Fruit fly (Drosophila melanogaster) whole organism, embryonic: ENCODE measurements around the gene Rbcn-3B.
A peak's percentile ranks its signal among the peaks of the same experiment; 100 is the strongest.

Experiments
- Aef1 ChIP-seq: fragments of 200-800 bp; sonication (Bioruptor generic); IDR thresholded peaks from 3 replicates; pipeline ENCODE4 v1.3.6; 2022; ENCODE audit warnings: missing biosample characterization, missing genetic modification characterization
- B-H2 ChIP-seq: fragments of 200-800 bp; sonication (Bioruptor generic); optimal IDR thresholded peaks from 2 replicates; lab custom pipeline; 2018; ENCODE audit warnings: missing biosample characterization, mild to moderate bottlenecking, missing genetic modification characterization
- CG10366 ChIP-seq: fragments of 200-800 bp; sonication (Bioruptor generic); IDR thresholded peaks from 2 replicates; pipeline ENCODE4 v1.3.6; 2022; ENCODE audit warnings: missing biosample characterization, missing genetic modification characterization
- CG11398 ChIP-seq: fragments of 200-800 bp; sonication (Bioruptor generic); optimal IDR thresholded peaks from 2 replicates; lab custom pipeline; 2016; ENCODE audit warnings: missing biosample characterization, missing genetic modification characterization
- CG11695 ChIP-seq: fragments of 200-800 bp; sonication (Bioruptor generic); IDR thresholded peaks from 3 replicates; pipeline ENCODE4 v1.3.6; 2022; ENCODE audit warnings: missing biosample characterization, missing genetic modification characterization
- CG13424 ChIP-seq: fragments of 200-800 bp; sonication (Bioruptor generic); optimal IDR thresholded peaks from 2 replicates; lab custom pipeline; 2019; ENCODE audit warnings: missing biosample characterization, mild to moderate bottlenecking, missing genetic modification characterization, moderate library complexity
- CG15011 ChIP-seq: fragments of 200-800 bp; sonication (Bioruptor generic); optimal IDR thresholded peaks from 3 replicates; lab custom pipeline; 2018; ENCODE audit warnings: missing biosample characterization, mild to moderate bottlenecking, missing genetic modification characterization
- CG1529 ChIP-seq: fragments of 200-800 bp; sonication (Bioruptor generic); optimal IDR thresholded peaks from 3 replicates; lab custom pipeline; 2018; ENCODE audit warnings: missing biosample characterization, missing genetic modification characterization
- CG15601 ChIP-seq: fragments of 200-800 bp; sonication (Bioruptor generic); optimal IDR thresholded peaks from 3 replicates; lab custom pipeline; 2019; ENCODE audit warnings: missing biosample characterization, mild to moderate bottlenecking, missing genetic modification characterization, moderate library complexity
- CG16779 ChIP-seq: fragments of 200-800 bp; sonication (Bioruptor generic); IDR thresholded peaks from 2 replicates; pipeline ENCODE4 v1.3.6; 2022; ENCODE audit warnings: missing biosample characterization, missing genetic modification characterization
- CG16863 ChIP-seq: fragments of 200-800 bp; sonication (Bioruptor generic); optimal IDR thresholded peaks from 3 replicates; lab custom pipeline; 2016; ENCODE audit warnings: missing biosample characterization, missing genetic modification characterization
- CG18619 ChIP-seq: fragments of 200-800 bp; sonication (Bioruptor generic); optimal IDR thresholded peaks from 3 replicates; lab custom pipeline; 2017; ENCODE audit warnings: missing biosample characterization, mild to moderate bottlenecking, missing genetic modification characterization
- CG2120 ChIP-seq: fragments of 200-800 bp; sonication (Bioruptor generic); optimal IDR thresholded peaks from 3 replicates; lab custom pipeline; 2016; ENCODE audit warnings: missing biosample characterization, missing genetic modification characterization
- CG30020 ChIP-seq: fragments of 200-800 bp; optimal IDR thresholded peaks from 2 replicates; lab custom pipeline; 2019; ENCODE audit warnings: missing biosample characterization, mild to moderate bottlenecking, missing genetic modification characterization, moderate library complexity
- CG3838 ChIP-seq: fragments of 200-800 bp; sonication (Bioruptor generic); optimal IDR thresholded peaks from 3 replicates; lab custom pipeline; 2016; ENCODE audit warnings: missing biosample characterization, missing genetic modification characterization
- CG6254 ChIP-seq: fragments of 200-800 bp; sonication (Bioruptor generic); optimal IDR thresholded peaks from 3 replicates; lab custom pipeline; 2017; ENCODE audit warnings: mild to moderate bottlenecking, missing biosample characterization, missing genetic modification reagents, missing genetic modification characterization
- CG7839 ChIP-seq: fragments of 200-800 bp; sonication (Bioruptor generic); optimal IDR thresholded peaks from 3 replicates; lab custom pipeline; 2018; ENCODE audit warnings: missing biosample characterization, mild to moderate bottlenecking, missing genetic modification characterization, moderate library complexity
- CG8944 ChIP-seq: fragments of 200-800 bp; sonication (Bioruptor generic); optimal IDR thresholded peaks from 3 replicates; lab custom pipeline; 2016; ENCODE audit warnings: missing biosample characterization, missing genetic modification characterization
- D ChIP-seq, 2 experiments: fragments of 200-800 bp in 1 of 2; fragments of >200 bp in 1 of 2; sonication (Bioruptor generic) in 1 of 2; optimal IDR thresholded peaks; 2 replicates in 1 of 2; 3 replicates in 1 of 2; lab custom pipeline; 2017; ENCODE audit warnings: mild to moderate bottlenecking in 1 of 2, missing biosample characterization in 1 of 2, missing genetic modification characterization in 1 of 2, missing genetic modification reagents in 1 of 2
- Dek ChIP-seq: fragments of 200-800 bp; sonication (Bioruptor generic); optimal IDR thresholded peaks from 3 replicates; lab custom pipeline; 2019; ENCODE audit warnings: missing biosample characterization, mild to moderate bottlenecking, missing genetic modification characterization, moderate library complexity
- HLH54F ChIP-seq: fragments of 200-800 bp; sonication (Bioruptor generic); optimal IDR thresholded peaks from 3 replicates; lab custom pipeline; 2016; ENCODE audit warnings: missing biosample characterization, missing genetic modification characterization
- HmgD ChIP-seq: fragments of 200-800 bp; sonication (Bioruptor generic); optimal IDR thresholded peaks from 3 replicates; lab custom pipeline; 2016; ENCODE audit warnings: missing biosample characterization, missing genetic modification characterization
- Jarid2 ChIP-seq: fragments of 200-800 bp; sonication (Bioruptor generic); optimal IDR thresholded peaks from 3 replicates; lab custom pipeline; 2017; ENCODE audit warnings: mild to moderate bottlenecking, missing biosample characterization, missing genetic modification reagents, missing genetic modification characterization
- MESR4 ChIP-seq: fragments of 200-800 bp; sonication (Bioruptor generic); optimal IDR thresholded peaks from 2 replicates; lab custom pipeline; 2018; ENCODE audit warnings: missing biosample characterization, mild to moderate bottlenecking, missing genetic modification characterization, moderate library complexity
- Meics ChIP-seq: fragments of 200-800 bp; sonication (Bioruptor generic); optimal IDR thresholded peaks from 2 replicates; lab custom pipeline; 2017; ENCODE audit warnings: missing biosample characterization, mild to moderate bottlenecking, missing genetic modification characterization
- Nf-YC ChIP-seq: fragments of 200-800 bp; optimal IDR thresholded peaks from 3 replicates; lab custom pipeline; 2019; ENCODE audit warnings: missing biosample characterization, mild to moderate bottlenecking, missing genetic modification characterization, moderate library complexity
- Oli ChIP-seq: fragments of 200-800 bp; sonication (Bioruptor generic); optimal IDR thresholded peaks from 2 replicates; lab custom pipeline; 2018; ENCODE audit warnings: missing biosample characterization, mild to moderate bottlenecking, missing genetic modification characterization, moderate library complexity
- PHDP ChIP-seq: fragments of 200-800 bp; sonication (Bioruptor generic); optimal IDR thresholded peaks from 3 replicates; lab custom pipeline; 2018; ENCODE audit warnings: missing biosample characterization, mild to moderate bottlenecking, missing genetic modification characterization, moderate library complexity
- Six4 ChIP-seq: fragments of 200-800 bp; sonication (Bioruptor generic); optimal IDR thresholded peaks from 2 replicates; lab custom pipeline; 2016; ENCODE audit warnings: missing biosample characterization, missing genetic modification characterization
- TFAM ChIP-seq: fragments of 200-800 bp; sonication (Bioruptor generic); optimal IDR thresholded peaks from 2 replicates; lab custom pipeline; 2017; ENCODE audit warnings: missing biosample characterization, missing genetic modification characterization, inconsistent platforms
- Tbp ChIP-seq: fragments of >200 bp; optimal IDR thresholded peaks from 2 replicates; lab custom pipeline; 2018; ENCODE audit warnings: missing biosample characterization, missing genetic modification characterization
- Xbp1 ChIP-seq: fragments of 200-800 bp; sonication (Bioruptor generic); optimal IDR thresholded peaks from 3 replicates; lab custom pipeline; 2016; ENCODE audit warnings: missing biosample characterization, mild to moderate bottlenecking, missing genetic modification characterization
- bowl ChIP-seq: fragments of 200-800 bp; sonication (Bioruptor generic); IDR thresholded peaks from 2 replicates; pipeline ENCODE4 v1.3.6; 2022; ENCODE audit warnings: missing biosample characterization, missing genetic modification characterization
- cato ChIP-seq: fragments of 200-800 bp; sonication (Bioruptor generic); optimal IDR thresholded peaks from 2 replicates; lab custom pipeline; 2016; ENCODE audit warnings: missing biosample characterization, missing genetic modification characterization, borderline replicate concordance
- da ChIP-seq: fragments of 200-800 bp; sonication (Bioruptor generic); optimal IDR thresholded peaks from 2 replicates; lab custom pipeline; 2016; ENCODE audit warnings: missing biosample characterization, missing genetic modification characterization
- dysf ChIP-seq: fragments of 200-800 bp; sonication (Bioruptor generic); IDR thresholded peaks from 3 replicates; pipeline ENCODE4 v1.3.6; 2022; ENCODE audit warnings: missing biosample characterization, missing genetic modification characterization
- hbn ChIP-seq: fragments of 200-800 bp; sonication (Bioruptor generic); IDR thresholded peaks from 2 replicates; pipeline ENCODE4 v1.3.6; 2022; ENCODE audit warnings: missing biosample characterization, missing genetic modification characterization; ENCODE audit not compliant: partially characterized antibody
- her ChIP-seq: fragments of 200-800 bp; sonication (Bioruptor generic); optimal IDR thresholded peaks from 2 replicates; lab custom pipeline; 2016; ENCODE audit warnings: missing biosample characterization, missing genetic modification characterization
- jigr1 ChIP-seq: fragments of 200-800 bp; sonication (Bioruptor generic); IDR thresholded peaks from 3 replicates; pipeline ENCODE4 v1.3.6; 2022; ENCODE audit warnings: missing biosample characterization, missing genetic modification characterization
- nom ChIP-seq: fragments of 200-800 bp; sonication (Bioruptor generic); optimal IDR thresholded peaks from 2 replicates; lab custom pipeline; 2017; ENCODE audit warnings: missing biosample characterization, missing genetic modification characterization, mild to moderate bottlenecking, moderate library complexity, missing genetic modification reagents
- onecut ChIP-seq: fragments of 200-800 bp; sonication (Bioruptor generic); IDR thresholded peaks from 2 replicates; pipeline ENCODE4 v1.3.6; 2022; ENCODE audit warnings: missing biosample characterization, missing genetic modification characterization
- pan ChIP-seq, 4 experiments: fragments of >200 bp in 3 of 4; fragments of 200-800 bp in 1 of 4; sonication (Bioruptor generic) in 1 of 4; optimal IDR thresholded peaks in 3 of 4; IDR thresholded peaks in 1 of 4; 2 replicates each; pipeline versions ENCODE4 v1.3.6 to Lab custom; 2017 to 2022; ENCODE audit warnings: missing biosample characterization in 2 of 4, missing genetic modification characterization in 2 of 4, mixed read lengths in 1 of 4
- pros ChIP-seq: fragments of 200-800 bp; sonication (Bioruptor generic); optimal IDR thresholded peaks from 3 replicates; lab custom pipeline; 2019; ENCODE audit warnings: missing biosample characterization, mild to moderate bottlenecking, missing genetic modification characterization, moderate library complexity
- ro ChIP-seq: fragments of 200-800 bp; sonication (Bioruptor generic); IDR thresholded peaks from 2 replicates; pipeline ENCODE4 v1.3.6; 2022; ENCODE audit warnings: missing biosample characterization, missing genetic modification characterization
- schlank ChIP-seq: fragments of 200-800 bp; sonication (Bioruptor generic); optimal IDR thresholded peaks from 2 replicates; lab custom pipeline; 2018; ENCODE audit warnings: missing biosample characterization, mild to moderate bottlenecking, missing genetic modification characterization
- sd ChIP-seq: fragments of 200-800 bp; sonication (Bioruptor generic); optimal IDR thresholded peaks from 3 replicates; lab custom pipeline; 2018; ENCODE audit warnings: missing biosample characterization, mild to moderate bottlenecking, missing genetic modification characterization, moderate library complexity
- seq ChIP-seq: fragments of 200-800 bp; sonication (Bioruptor generic); IDR thresholded peaks from 2 replicates; pipeline ENCODE4 v1.3.6; 2022; ENCODE audit warnings: missing biosample characterization, missing genetic modification characterization
- sisA ChIP-seq: fragments of 200-800 bp; sonication (Bioruptor generic); IDR thresholded peaks from 2 replicates; pipeline ENCODE4 v1.3.6; 2022; ENCODE audit warnings: missing biosample characterization, missing genetic modification characterization

The Rbcn-3B gene

DNA sequence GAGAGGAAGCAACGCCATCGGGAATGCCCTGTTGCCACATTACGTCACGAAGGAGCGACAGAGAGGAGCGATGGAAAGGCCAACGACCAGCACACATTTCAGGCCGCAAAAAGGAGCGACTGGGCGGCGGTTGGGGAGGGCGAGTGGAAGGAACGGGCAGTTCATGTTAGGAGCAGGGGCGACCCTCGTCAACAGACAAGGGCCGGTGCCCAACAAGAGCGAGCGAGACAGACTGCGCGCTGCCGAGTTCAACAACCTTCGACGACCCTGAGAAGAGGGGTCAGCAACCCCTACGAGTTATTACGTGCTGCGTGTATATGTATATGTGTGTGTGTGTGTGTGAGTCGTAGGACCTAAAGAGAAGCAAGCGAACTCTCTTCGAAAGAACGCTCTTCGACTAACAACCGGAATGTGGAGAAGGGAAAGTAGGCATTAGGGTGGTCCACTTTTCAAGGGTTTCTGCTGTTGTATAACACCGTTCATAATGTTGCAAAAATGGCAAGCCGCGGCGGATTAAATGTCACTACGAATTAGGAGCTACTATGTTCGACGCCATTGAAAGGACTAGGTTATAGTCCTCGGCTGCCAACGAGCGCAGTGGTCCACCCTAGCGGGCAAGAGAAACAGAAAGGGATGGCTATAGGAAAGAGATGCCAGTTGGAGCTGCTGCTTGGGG is 42.8 kb downstream of the Rbcn-3B start (continued):
- peak; percentile 86 for TF ChIP-seq TFAM (GFP tag; lab: Kevin White, UChicago)
- TF ChIP-seq onecut = peak; percentile 91
- peak; percentile 95 for TF ChIP-seq CG7839
- TF ChIP-seq ro (GFP tag; lab: Robert Waterston, UW) = peak; percentile 72
- peak; percentile 88 for TF ChIP-seq B-H2
- peak; percentile 85 for TF ChIP-seq Aef1 (GFP tag; lab: Robert Waterston, UW)
- TF ChIP-seq pros (GFP tag; lab: Kevin White, UChicago) = peak; percentile 67
- peak; percentile 95 for TF ChIP-seq Meics (GFP tag; lab: Kevin White, UChicago)
- TF ChIP-seq bowl = peak; percentile 77; the same call in 1 of the 2 replicates
- peak; percentile 96 for TF ChIP-seq CG2120 (GFP tag; lab: Kevin White, UChicago)
- TF ChIP-seq CG16779 (GFP tag; lab: Robert Waterston, UW) = peak; percentile 86
- TF ChIP-seq CG13424 (tag; lab: Kevin White, UChicago) = peak; percentile 96
- peak; percentile 93 for TF ChIP-seq Dek (tag; lab: Kevin White, UChicago)
- no peak for TF ChIP-seq D (optimal IDR thresholded peaks at IDR 0.05; lab: Kevin White, UChicago)
- peak; percentile 96 for TF ChIP-seq D (GFP tag; optimal IDR thresholded peaks at IDR 0.05; lab: Kevin White, UChicago)
- TF ChIP-seq HmgD (GFP tag; lab: Kevin White, UChicago) = peak; percentile 87
- TF ChIP-seq CG1529 (GFP tag; lab: Kevin White, UChicago) = peak; percentile 94
- peak; percentile 90 for TF ChIP-seq seq
- TF ChIP-seq CG8944 (GFP tag; lab: Kevin White, UChicago) = peak; percentile 95
- TF ChIP-seq CG11695 = peak; percentile 94
- peak; percentile 92 for TF ChIP-seq CG11398 (GFP tag; lab: Kevin White, UChicago)
- TF ChIP-seq CG15601 = peak; percentile 94
- peak; percentile 95 for TF ChIP-seq Oli (tag; lab: Kevin White, UChicago)
- peak; percentile 93 for TF ChIP-seq dysf (GFP tag; lab: Robert Waterston, UW)
- peak; percentile 97 for TF ChIP-seq PHDP (tag; lab: Kevin White, UChicago)
- peak; percentile 70 for TF ChIP-seq CG30020 (tag; lab: Kevin White, UChicago)
- peak; percentile 95 for TF ChIP-seq Six4 (GFP tag; lab: Kevin White, UChicago)
- peak; percentile 80; the same call in 2 of the 3 replicates for TF ChIP-seq jigr1 (GFP tag; lab: Robert Waterston, UW)
- TF ChIP-seq CG15011 (GFP tag; lab: Kevin White, UChicago) = peak; percentile 91
- peak; percentile 76 for TF ChIP-seq MESR4 (GFP tag; lab: Kevin White, UChicago)
- TF ChIP-seq CG10366 (GFP tag; lab: Robert Waterston, UW) = peak; percentile 89
- TF ChIP-seq Nf-YC = peak; percentile 76
- TF ChIP-seq hbn (GFP tag; lab: Robert Waterston, UW) = no peak
- TF ChIP-seq her (GFP tag; lab: Kevin White, UChicago) = peak; percentile 95
- TF ChIP-seq schlank (tag; lab: Kevin White, UChicago) = peak; percentile 90
- peak; percentile 94 for TF ChIP-seq CG18619
- peak; percentile 85 for TF ChIP-seq CG3838 (GFP tag; lab: Kevin White, UChicago)
- peak; percentile 95 for TF ChIP-seq CG6254 (GFP tag; lab: Kevin White, UChicago)
- TF ChIP-seq Xbp1 (GFP tag; lab: Kevin White, UChicago) = peak; percentile 93
- TF ChIP-seq da = peak; percentile 85
- TF ChIP-seq sd = peak; percentile 82
- TF ChIP-seq nom (GFP tag; lab: Kevin White, UChicago) = peak; percentile 99
- peak; percentile 90 for TF ChIP-seq sisA (GFP tag; lab: Robert Waterston, UW)
- TF ChIP-seq cato (GFP tag; lab: Kevin White, UChicago) = peak; percentile 88
- TF ChIP-seq CG16863 = peak; percentile 96
- peak; percentile 85 for TF ChIP-seq Jarid2 (GFP tag; lab: Kevin White, UChicago)
- TF ChIP-seq HLH54F = peak; percentile 95
- no peak for TF ChIP-seq pan (optimal IDR thresholded peaks at IDR 0.05; lab: Kevin White, UChicago)
- TF ChIP-seq pan (GFP tag; optimal IDR thresholded peaks at IDR 0.05 in 1 of 2, IDR thresholded peaks at IDR 0.05 in 1 of 2) = peak in 1 of 2 experiments; percentile 93
- no peak for TF ChIP-seq Tbp
